Worm (Caenorhabditis elegans): ENCODE results near the gene K08B12.3.
A peak's percentile ranks its signal among the peaks of the same experiment; 100 is the strongest.

K08B12.3 gene

DNA sequence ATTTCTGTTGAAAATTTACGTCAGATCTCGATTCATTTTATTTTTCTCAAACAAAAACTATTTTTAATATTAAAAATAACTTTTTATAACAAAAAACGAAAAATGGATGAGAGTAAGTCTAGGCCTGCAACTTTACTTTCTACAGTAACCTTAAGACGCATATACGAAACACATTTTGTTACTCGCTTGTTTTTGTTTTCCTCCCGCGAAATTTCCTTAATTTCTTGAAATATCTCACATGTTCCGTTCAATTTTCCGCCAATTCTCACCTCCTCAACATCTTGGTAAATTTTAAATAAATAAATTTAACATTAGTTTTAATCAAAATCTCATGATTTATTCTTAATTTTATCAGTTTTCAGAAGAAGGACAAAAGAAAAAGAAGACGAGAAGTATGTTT lies 20.5 kb upstream of the K08B12.3 start:
- TF ChIP-seq aly-2 (tag; optimal IDR thresholded peaks at IDR 0.05) = no peak

DNA sequence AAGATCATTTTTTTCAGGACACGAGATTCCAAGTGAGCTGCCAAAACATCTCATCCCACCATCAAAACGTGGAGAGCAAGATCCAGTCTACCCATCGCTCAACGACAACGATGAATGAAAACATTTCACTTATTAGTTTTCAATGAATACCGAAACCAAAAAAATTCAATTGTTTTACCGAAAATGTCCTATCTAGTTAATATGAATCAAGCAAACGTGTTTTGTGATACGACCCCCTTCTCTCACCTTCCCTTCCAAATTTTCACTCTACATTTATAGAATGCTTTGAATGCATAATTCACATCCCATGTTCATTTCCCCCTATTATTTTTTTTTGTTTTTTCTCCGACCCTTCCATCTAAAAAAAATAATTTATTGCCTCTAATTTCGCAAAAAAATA lies 17.8 kb upstream of the K08B12.3 start:
- TF ChIP-seq nhr-76 (tag; optimal IDR thresholded peaks at IDR 0.05) = no peak
- TF ChIP-seq egl-27 (tag; optimal IDR thresholded peaks at IDR 0.05) = no peak
- TF ChIP-seq mml-1 (tag; optimal IDR thresholded peaks at IDR 0.05) = no peak
- no peak for TF ChIP-seq aly-2 (tag; optimal IDR thresholded peaks at IDR 0.05)
- no peak for TF ChIP-seq elt-3 (tag; optimal IDR thresholded peaks at IDR 0.05)
- no peak for TF ChIP-seq snpc-4 (tag; optimal IDR thresholded peaks at IDR 0.05)
- no peak for TF ChIP-seq nhr-23 (tag; optimal IDR thresholded peaks at IDR 0.05)
- no peak for TF ChIP-seq sea-2 (GFP tag; optimal IDR thresholded peaks at IDR 0.05)
- no peak for TF ChIP-seq nhr-28 (tag; optimal IDR thresholded peaks at IDR 0.05)
- TF ChIP-seq pqm-1 (tag; optimal IDR thresholded peaks at IDR 0.05) = no peak
- no peak for TF ChIP-seq mdl-1 (tag; optimal IDR thresholded peaks at IDR 0.05)
- no peak for TF ChIP-seq daf-12 (tag; optimal IDR thresholded peaks at IDR 0.05)
- TF ChIP-seq fkh-10 (GFP tag; optimal IDR thresholded peaks at IDR 0.05) = no peak
- TF ChIP-seq ceh-16 (tag; optimal IDR thresholded peaks at IDR 0.05) = no peak

ce11 chrV:6217834-6218233 lies 17.1 kb upstream of the K08B12.3 start, which contains the start of gene str-206:
str-206 (plus strand) TSS chrV:6218134.
- TF ChIP-seq nhr-67 (tag; optimal IDR thresholded peaks at IDR 0.05) (no peak), egl-27 (tag; optimal IDR thresholded peaks at IDR 0.05) (no peak), ZK546.5 (tag; optimal IDR thresholded peaks at IDR 0.05) (no peak), ceh-82 (tag; optimal IDR thresholded peaks at IDR 0.05) (no peak), nhr-25 (tag; optimal IDR thresholded peaks at IDR 0.05) (no peak), elt-1 (tag; optimal IDR thresholded peaks at IDR 0.05) (no peak), aly-2 (tag; optimal IDR thresholded peaks at IDR 0.05) (no peak), ama-1 (optimal IDR thresholded peaks at IDR 0.05) (no peak), nhr-77 (tag; optimal IDR thresholded peaks at IDR 0.05) (no peak), skn-1 (tag; optimal IDR thresholded peaks at IDR 0.05) (no peak), ceh-9 (tag; optimal IDR thresholded peaks at IDR 0.05) (no peak)

DNA sequence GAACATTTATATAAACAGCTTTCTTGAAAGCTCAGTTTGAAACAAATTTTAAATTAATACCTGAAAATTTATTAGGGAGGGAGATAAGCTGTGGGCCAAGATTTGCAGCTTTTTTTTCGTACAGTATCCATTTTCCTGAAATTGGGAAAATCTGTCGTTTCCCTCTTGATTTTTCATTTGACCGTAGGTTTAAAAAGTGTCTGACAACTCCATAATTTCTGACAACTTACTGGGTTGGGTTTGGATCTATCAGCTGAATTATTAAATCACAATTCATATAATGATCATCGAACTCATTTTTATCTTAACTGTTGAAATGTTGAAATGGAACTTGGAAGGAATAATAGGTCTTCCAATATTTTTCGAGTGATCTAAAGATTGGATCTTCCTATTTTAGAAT lies 14.2 kb upstream of the K08B12.3 start:
- TF ChIP-seq ceh-82 (tag; optimal IDR thresholded peaks at IDR 0.05) (no peak), daf-12 (tag; optimal IDR thresholded peaks at IDR 0.05) (no peak), nhr-67 (tag; optimal IDR thresholded peaks at IDR 0.05) (no peak), zag-1 (tag; optimal IDR thresholded peaks at IDR 0.05) (no peak), nhr-12 (tag; optimal IDR thresholded peaks at IDR 0.05) (no peak), fkh-10 (GFP tag; optimal IDR thresholded peaks at IDR 0.05) (no peak), lsy-12 (tag; optimal IDR thresholded peaks at IDR 0.05) (peak; percentile 51), nhr-43 (tag; optimal IDR thresholded peaks at IDR 0.05; ENCODE audit: poor library complexity, severe bottlenecking) (no peak), ceh-9 (tag; optimal IDR thresholded peaks at IDR 0.05) (no peak), pha-4 (tag; optimal IDR thresholded peaks at IDR 0.05) (peak; percentile 34), fkh-2 (tag; optimal IDR thresholded peaks at IDR 0.05) (no peak), elt-3 (tag; optimal IDR thresholded peaks at IDR 0.05) (no peak), mdl-1 (tag; optimal IDR thresholded peaks at IDR 0.05) (no peak), ama-1 (optimal IDR thresholded peaks at IDR 0.05) (peak; percentile 73), ztf-4 (tag; optimal IDR thresholded peaks at IDR 0.05) (peak; percentile 59), nhr-23 (tag; optimal IDR thresholded peaks at IDR 0.05) (peak; percentile 17), pqm-1 (tag; optimal IDR thresholded peaks at IDR 0.05) (no peak), mml-1 (tag; optimal IDR thresholded peaks at IDR 0.05) (no peak), aly-2 (tag; optimal IDR thresholded peaks at IDR 0.05) (no peak), egl-5 (tag; optimal IDR thresholded peaks at IDR 0.05) (no peak), nhr-25 (tag; optimal IDR thresholded peaks at IDR 0.05) (no peak), ztf-11 (tag; optimal IDR thresholded peaks at IDR 0.05) (no peak)

- TF ChIP-seq ama-1 (optimal IDR thresholded peaks at IDR 0.05) = peak; percentile 57
- no peak for TF ChIP-seq R02D3.7 (tag; optimal IDR thresholded peaks at IDR 0.05)
Measured at ce11 chrV:6221292-6221691, 13.7 kb upstream of the K08B12.3 start.

- TF ChIP-seq ceh-28 (tag; optimal IDR thresholded peaks at IDR 0.05) = no peak
- TF ChIP-seq ama-1 (optimal IDR thresholded peaks at IDR 0.05) = peak; percentile 54
- TF ChIP-seq nhr-25 (tag; optimal IDR thresholded peaks at IDR 0.05) = peak; percentile 37
- no peak for TF ChIP-seq lsy-12 (tag; optimal IDR thresholded peaks at IDR 0.05)
- TF ChIP-seq snpc-4 (tag; optimal IDR thresholded peaks at IDR 0.05) = no peak
Measured at ce11 chrV:6222171-6222733, 12.7 kb upstream of the K08B12.3 start.

All from whole organism, L3 larva.